Fruit fly (Drosophila melanogaster): ENCODE measurements around the gene nej.

Gene nej

DNA sequence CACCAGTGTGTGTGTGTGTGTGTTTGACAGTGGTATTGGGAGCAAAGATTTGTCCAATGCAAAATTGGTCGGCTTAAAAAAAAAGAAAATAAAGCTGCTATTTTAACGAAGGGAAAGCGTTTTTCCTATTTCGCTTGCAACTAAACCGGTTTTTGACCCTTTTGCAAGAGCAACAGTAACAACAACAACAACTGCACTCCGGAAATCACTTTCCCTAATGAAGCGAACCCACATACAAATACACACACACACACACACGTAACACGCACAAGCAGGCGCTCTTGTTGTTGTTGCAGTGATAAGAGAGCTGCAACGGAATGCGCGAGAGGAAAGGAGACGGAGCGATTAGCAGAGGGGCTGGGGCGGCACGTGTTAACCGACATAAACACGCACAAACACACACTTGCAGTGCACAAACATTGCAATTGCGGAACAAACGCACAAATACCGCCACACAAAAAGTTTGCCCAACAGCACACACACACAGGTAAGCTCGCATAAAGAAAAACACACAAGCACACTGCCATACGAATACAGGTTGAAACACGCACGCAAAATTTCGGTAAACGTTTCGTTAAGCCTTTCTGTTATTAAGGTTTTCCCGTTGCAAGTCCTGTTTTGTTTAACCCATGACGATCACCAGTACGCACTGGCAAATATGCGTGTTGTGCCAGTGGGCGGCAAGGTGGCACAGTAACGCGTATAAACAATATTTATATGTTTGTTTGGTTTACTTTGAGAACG, 28.6 kb downstream of the nej start (continued):
- TF ChIP-seq ranshi (GFP tag; IDR thresholded peaks at IDR 0.05) (no peak), zen2 (GFP tag; IDR thresholded peaks at IDR 0.05; ENCODE audit: partially characterized antibody) (no peak), chinmo (GFP tag; IDR thresholded peaks at IDR 0.05; ENCODE audit: partially characterized antibody) (peak; percentile 9; the same call in 1 of the 4 replicates), p53 (GFP tag; optimal IDR thresholded peaks at IDR 0.05) (peak; percentile 30), CG15011 (GFP tag; optimal IDR thresholded peaks at IDR 0.05) (no peak), HLHmδ (GFP tag; optimal IDR thresholded peaks at IDR 0.05) (peak; percentile 64), CG15269 (tag; optimal IDR thresholded peaks at IDR 0.05) (no peak), CG4707 (GFP tag; optimal IDR thresholded peaks at IDR 0.05) (peak; percentile 29), Dref (GFP tag; IDR thresholded peaks at IDR 0.05) (no peak), MTF-1 (GFP tag; optimal IDR thresholded peaks at IDR 0.05; ENCODE audit: borderline replicate concordance) (no peak), CG4360 (GFP tag; IDR thresholded peaks at IDR 0.05) (peak; percentile 99), CG2199 (GFP tag; IDR thresholded peaks at IDR 0.05) (no peak), Fer2 (tag; optimal IDR thresholded peaks at IDR 0.05) (no peak), lmd (GFP tag; IDR thresholded peaks at IDR 0.05) (no peak), CG6765 (GFP tag; optimal IDR thresholded peaks at IDR 0.05) (no peak), fd102C (GFP tag; optimal IDR thresholded peaks at IDR 0.05) (no peak), sna (GFP tag; IDR thresholded peaks at IDR 0.05; ENCODE audit: partially characterized antibody) (no peak), CG12104 (GFP tag; optimal IDR thresholded peaks at IDR 0.05) (no peak), shn (GFP tag; optimal IDR thresholded peaks at IDR 0.05) (peak; percentile 26), klu (GFP tag; IDR thresholded peaks at IDR 0.05) (no peak), vnd (GFP tag; IDR thresholded peaks at IDR 0.05; ENCODE audit: partially characterized antibody) (no peak), CG17385 (GFP tag; optimal IDR thresholded peaks at IDR 0.05) (peak; percentile 35), dan (GFP tag; IDR thresholded peaks at IDR 0.05) (no peak), CG2875 (GFP tag; optimal IDR thresholded peaks at IDR 0.05) (no peak), en (GFP tag; optimal IDR thresholded peaks at IDR 0.05) (no peak), fu2 (GFP tag; optimal IDR thresholded peaks at IDR 0.05) (no peak), jigr1 (GFP tag; IDR thresholded peaks at IDR 0.05) (no peak), ase (GFP tag; IDR thresholded peaks at IDR 0.05) (no peak), Sox102F (GFP tag; optimal IDR thresholded peaks at IDR 0.05) (peak; percentile 27), Hand (GFP tag; optimal IDR thresholded peaks at IDR 0.05) (no peak), zfh2 (GFP tag; optimal IDR thresholded peaks at IDR 0.05) (no peak), Dp (GFP tag; optimal IDR thresholded peaks at IDR 0.05) (no peak), esg (GFP tag; conservative IDR thresholded peaks at IDR 0.05) (no peak), hth (optimal IDR thresholded peaks at IDR 0.05) (no peak), CG8290 (GFP tag; optimal IDR thresholded peaks at IDR 0.05) (no peak), CG8290 (tag; optimal IDR thresholded peaks at IDR 0.05) (no peak), Ets65A (GFP tag) (no peak), sob (GFP tag; IDR thresholded peaks at IDR 0.05) (no peak), pan (optimal IDR thresholded peaks at IDR 0.05) (no peak), pan (GFP tag; optimal IDR thresholded peaks at IDR 0.05 in 1 of 2, IDR thresholded peaks at IDR 0.05 in 1 of 2) (no peak), CG43689 (GFP tag; IDR thresholded peaks at IDR 0.05) (no peak), CG8359 (GFP tag; optimal IDR thresholded peaks at IDR 0.05; ENCODE audit: borderline replicate concordance) (no peak), crol (GFP tag; IDR thresholded peaks at IDR 0.05) (no peak), dpn (GFP tag; optimal IDR thresholded peaks at IDR 0.05) (no peak), CG2889 (GFP tag; IDR thresholded peaks at IDR 0.05) (no peak), Taf1 (GFP tag; IDR thresholded peaks at IDR 0.05) (no peak), sens (GFP tag) (peak; percentile 63), nerfin-2 (GFP tag; IDR thresholded peaks at IDR 0.05; ENCODE audit: partially characterized antibody) (no peak), knrl (GFP tag; IDR thresholded peaks at IDR 0.05; ENCODE audit: partially characterized antibody) (no peak), cwo (GFP tag; optimal IDR thresholded peaks at IDR 0.05) (no peak), stc (GFP tag; IDR thresholded peaks at IDR 0.05) (no peak)

Measured in whole organism, embryonic.